Worm (Caenorhabditis elegans) whole organism, mixed stage, embryonic: ENCODE data around the gene glb-15.

Experiments
- snpc-4 ChIP-seq: fragments of 150-350 bp; optimal IDR thresholded peaks from 2 replicates; lab custom pipeline; 2014; ENCODE audit warnings: missing biosample characterization, missing genetic modification characterization
- unc-62 ChIP-seq: fragments of 150-350 bp; optimal IDR thresholded peaks from 2 replicates; lab custom pipeline; 2014; ENCODE audit warnings: missing biosample characterization, missing genetic modification reagents, missing genetic modification characterization

DNA sequence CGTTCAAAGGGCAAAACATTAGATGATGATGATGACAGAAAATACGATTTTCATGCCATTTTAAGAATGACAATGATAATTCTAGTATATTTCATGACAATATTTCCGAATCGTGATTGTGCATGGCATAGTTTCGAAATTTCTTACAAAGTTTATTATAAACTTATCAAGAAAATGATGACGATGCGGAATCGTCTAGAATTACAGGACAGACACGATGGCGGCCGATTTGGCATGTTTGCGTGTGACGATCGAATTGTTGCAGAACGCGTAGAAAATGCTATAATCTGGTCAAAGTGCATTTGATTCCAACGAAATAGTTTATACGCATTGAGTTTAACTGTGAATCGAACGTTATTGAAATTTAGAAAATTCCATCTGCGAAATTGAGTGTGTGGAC lies 31.2 kb upstream of the glb-15 start:
- TF ChIP-seq snpc-4 = no peak
- no peak for TF ChIP-seq unc-62 (GFP tag; lab: Kevin White, UChicago)
